Worm (Caenorhabditis elegans): ENCODE measurements around the gene nrsn-1.

DNA sequence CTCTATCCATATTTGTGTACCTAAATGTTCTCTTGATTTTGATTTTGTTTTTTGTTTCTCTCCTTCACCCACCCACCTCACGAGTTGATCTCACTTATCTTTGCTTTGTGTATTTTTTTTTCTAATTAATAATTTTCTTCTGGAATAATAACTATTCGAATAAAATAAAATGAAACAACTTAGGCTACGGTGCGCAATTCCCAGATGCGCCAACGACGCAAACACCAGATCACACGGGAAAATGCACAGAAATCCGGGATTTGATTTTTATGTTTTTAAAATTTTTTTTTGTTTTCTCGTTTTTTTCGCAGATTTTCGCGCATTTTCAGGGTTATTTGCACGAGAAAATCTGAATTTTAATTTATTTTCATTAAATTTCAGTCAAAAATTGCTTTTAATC, 29.5 kb downstream of the nrsn-1 start:
- TF ChIP-seq tbx-2 (tag; optimal IDR thresholded peaks at IDR 0.05) (no peak), rnt-1 (tag; optimal IDR thresholded peaks at IDR 0.05) (no peak), ceh-9 (tag; optimal IDR thresholded peaks at IDR 0.05) (no peak), pqm-1 (tag; optimal IDR thresholded peaks at IDR 0.05) (no peak), ets-4 (tag; optimal IDR thresholded peaks at IDR 0.05) (no peak), ama-1 (optimal IDR thresholded peaks at IDR 0.05) (no peak), elt-2 (tag; optimal IDR thresholded peaks at IDR 0.05) (no peak), pha-4 (tag; optimal IDR thresholded peaks at IDR 0.05) (no peak), sox-4 (tag; optimal IDR thresholded peaks at IDR 0.05) (no peak), unc-55 (GFP tag; optimal IDR thresholded peaks at IDR 0.05) (no peak), nhr-11 (tag; optimal IDR thresholded peaks at IDR 0.05) (no peak), ceh-19 (GFP tag; optimal IDR thresholded peaks at IDR 0.05) (no peak), syd-9 (tag; optimal IDR thresholded peaks at IDR 0.05) (no peak), ceh-45 (GFP tag; IDR thresholded peaks at IDR 0.05) (no peak)
